Fruit fly (Drosophila melanogaster): ENCODE data around the gene CG7523.

CG7523 gene

dm6 chr3R:17701131-17701593 lies 30.5 kb upstream of the CG7523 start (continued):
- peak; percentile 64 for TF ChIP-seq Deaf1 (tag; optimal IDR thresholded peaks at IDR 0.05)
- peak; percentile 12; the same call in 1 of the 2 replicates for TF ChIP-seq CG13287 (GFP tag; IDR thresholded peaks at IDR 0.05; ENCODE audit: partially characterized antibody)
- TF ChIP-seq ems (GFP tag; optimal IDR thresholded peaks at IDR 0.05), result peak; percentile 11
- TF ChIP-seq knrl (GFP tag; IDR thresholded peaks at IDR 0.05; ENCODE audit: partially characterized antibody), result peak; percentile 32; the same call in 1 of the 3 replicates
- TF ChIP-seq Antp (GFP tag; optimal IDR thresholded peaks at IDR 0.05), result no peak
- TF ChIP-seq abd-A (tag; optimal IDR thresholded peaks at IDR 0.05), result peak; percentile 78
- TF ChIP-seq gro (GFP tag; optimal IDR thresholded peaks at IDR 0.05), result peak; percentile 47
- TF ChIP-seq sob (GFP tag; IDR thresholded peaks at IDR 0.05), result 0 out of 2 replicates have a peak, but pooled peaks have one; percentile 4
- TF ChIP-seq CG2120 (GFP tag; optimal IDR thresholded peaks at IDR 0.05), result peak; percentile 21
- TF ChIP-seq Myb (GFP tag; optimal IDR thresholded peaks at IDR 0.05), result peak; percentile 10
- TF ChIP-seq tx (GFP tag; optimal IDR thresholded peaks at IDR 0.05), result no peak
- 0 out of 3 replicates have a peak, but pooled peaks have one; percentile 10 for TF ChIP-seq row (GFP tag; IDR thresholded peaks at IDR 0.05)
- peak; percentile 51 for TF ChIP-seq zf30C (GFP tag; optimal IDR thresholded peaks at IDR 0.05)
- peak; percentile 84 for TF ChIP-seq Hey (tag; optimal IDR thresholded peaks at IDR 0.05)
- TF ChIP-seq CG10543 (GFP tag; optimal IDR thresholded peaks at IDR 0.05), result peak; percentile 81
- peak; percentile 83 for TF ChIP-seq sens (GFP tag)
- TF ChIP-seq CG12769 (tag; optimal IDR thresholded peaks at IDR 0.05), result peak; percentile 37
- no peak for TF ChIP-seq da (GFP tag; optimal IDR thresholded peaks at IDR 0.05)
- peak; percentile 37; the same call in 1 of the 2 replicates for TF ChIP-seq Awh (GFP tag; IDR thresholded peaks at IDR 0.05)
- no peak for TF ChIP-seq esg (GFP tag; conservative IDR thresholded peaks at IDR 0.05)
- no peak for TF ChIP-seq sna (GFP tag; IDR thresholded peaks at IDR 0.05; ENCODE audit: partially characterized antibody)
- peak; percentile 58 for TF ChIP-seq pfk (GFP tag; optimal IDR thresholded peaks at IDR 0.05)
- TF ChIP-seq pzg (GFP tag; optimal IDR thresholded peaks at IDR 0.05), result peak; percentile 10
- no peak for TF ChIP-seq crc (GFP tag; optimal IDR thresholded peaks at IDR 0.05)
- TF ChIP-seq MBD-R2 (GFP tag; IDR thresholded peaks at IDR 0.05), result peak; percentile 25; the same call in 1 of the 2 replicates
- no peak for TF ChIP-seq CG18262 (tag; optimal IDR thresholded peaks at IDR 0.05)
- peak; percentile 49 for TF ChIP-seq CG13894 (tag; optimal IDR thresholded peaks at IDR 0.05)
- TF ChIP-seq pros (GFP tag; optimal IDR thresholded peaks at IDR 0.05), result peak; percentile 72
- no peak; the same call in 1 of the 2 replicates for TF ChIP-seq GATAe (GFP tag; conservative IDR thresholded peaks at IDR 0.05)
- TF ChIP-seq rib (GFP tag; IDR thresholded peaks at IDR 0.05), result peak; percentile 99
- TF ChIP-seq E2f1 (GFP tag; IDR thresholded peaks at IDR 0.05), result no peak
- peak; percentile 11 for TF ChIP-seq CoRest (tag; optimal IDR thresholded peaks at IDR 0.05)
- 0 out of 2 replicates have a peak, but pooled peaks have one; percentile 8 for TF ChIP-seq chm (GFP tag; IDR thresholded peaks at IDR 0.05)
- TF ChIP-seq ash1 (GFP tag; optimal IDR thresholded peaks at IDR 0.05), result peak; percentile 12
- no peak for TF ChIP-seq Sry-β (GFP tag; optimal IDR thresholded peaks at IDR 0.05)
- TF ChIP-seq Scr (GFP tag; IDR thresholded peaks at IDR 0.05; ENCODE audit: partially characterized antibody), result peak; percentile 35; the same call in 1 of the 2 replicates
- peak; percentile 76 for TF ChIP-seq cg (GFP tag; optimal IDR thresholded peaks at IDR 0.05)
- TF ChIP-seq Doc3 (GFP tag; IDR thresholded peaks at IDR 0.05; ENCODE audit: partially characterized antibody), result no peak
- no peak for TF ChIP-seq Hr39 (optimal IDR thresholded peaks at IDR 0.05)
- TF ChIP-seq CG12744 (GFP tag; optimal IDR thresholded peaks at IDR 0.05), result no peak
- TF ChIP-seq CG34224 (GFP tag; IDR thresholded peaks at IDR 0.05; ENCODE audit: partially characterized antibody), result peak; percentile 47; the same call in 1 of the 3 replicates
